Worm (Caenorhabditis elegans) whole organism, L4 larva: ENCODE measurements around the gene comt-4.

Experiments
- D1046.2 ChIP-seq: fragments of 200-800 bp; sonication (Bioruptor generic); IDR thresholded peaks from 2 replicates; pipeline ENCODE4 v1.3.6; 2022; ENCODE audit warnings: missing genetic modification characterization, missing compliant biosample characterization
- F26F4.8 ChIP-seq: fragments of 200-800 bp; sonication (Bioruptor generic); conservative IDR thresholded peaks from 2 replicates; pipeline ENCODE4 v1.3.6; 2022; ENCODE audit warnings: missing genetic modification characterization, missing compliant biosample characterization
- F44E2.7 ChIP-seq: fragments of 200-800 bp; sonication (Bioruptor generic); IDR thresholded peaks from 2 replicates; pipeline ENCODE4 v2.1.2; 2022; ENCODE audit warnings: missing genetic modification characterization, missing compliant biosample characterization
- F49E8.2 ChIP-seq: sonication (generic microtip); optimal IDR thresholded peaks from 2 replicates; lab custom pipeline; 2016; ENCODE audit warnings: missing compliant biosample characterization, mild to moderate bottlenecking, missing genetic modification characterization, borderline replicate concordance
- R02D3.7 ChIP-seq: fragments of 150-350 bp; sonication (generic microtip); optimal IDR thresholded peaks from 3 replicates; lab custom pipeline; 2014; ENCODE audit warnings: missing biosample characterization, missing genetic modification characterization
- T20F7.1 ChIP-seq: fragments of 200-800 bp; sonication (Bioruptor generic); optimal IDR thresholded peaks from 2 replicates; lab custom pipeline; 2018; ENCODE audit warnings: mild to moderate bottlenecking, missing genetic modification characterization, missing compliant biosample characterization
- T26A8.4 ChIP-seq: fragments of 200-800 bp; sonication (Bioruptor generic); IDR thresholded peaks from 2 replicates; pipeline ENCODE4 v1.3.6; 2022; ENCODE audit warnings: missing genetic modification characterization, missing compliant biosample characterization
- Y5F2A.4 ChIP-seq: fragments of 200-800 bp; sonication (Bioruptor generic); optimal IDR thresholded peaks from 2 replicates; lab custom pipeline; 2018; ENCODE audit warnings: mild to moderate bottlenecking, missing genetic modification characterization, missing compliant biosample characterization
- ZK337.2 ChIP-seq: fragments of 200-800 bp; sonication (Bioruptor generic); IDR thresholded peaks from 2 replicates; pipeline ENCODE4 v1.3.6; 2022; ENCODE audit warnings: missing genetic modification reagents, missing genetic modification characterization, missing compliant biosample characterization
- aha-1 ChIP-seq: fragments of 150-350 bp; peaks from one replicate; lab custom pipeline; 2014; ENCODE audit warnings: missing biosample characterization, missing genetic modification characterization
- aly-2 ChIP-seq: sonication (generic microtip); optimal IDR thresholded peaks from 2 replicates; lab custom pipeline; 2018; ENCODE audit warnings: missing biosample characterization, missing genetic modification characterization
- arid-1 ChIP-seq: fragments of 200-800 bp; sonication (Bioruptor generic); conservative IDR thresholded peaks from 2 replicates; pipeline ENCODE4 v1.3.6; 2022; ENCODE audit warnings: missing genetic modification reagents, missing genetic modification characterization, missing compliant biosample characterization
- ceh-28 ChIP-seq: fragments of 150-350 bp; optimal IDR thresholded peaks from 2 replicates; lab custom pipeline; 2014; ENCODE audit warnings: missing biosample characterization, missing genetic modification reagents, missing genetic modification characterization
- ceh-62 ChIP-seq: sonication (generic microtip); optimal IDR thresholded peaks from 2 replicates; lab custom pipeline; 2017; ENCODE audit warnings: missing biosample characterization, missing genetic modification characterization
- ceh-82 ChIP-seq: sonication (generic microtip); optimal IDR thresholded peaks from 2 replicates; lab custom pipeline; 2017; ENCODE audit warnings: missing biosample characterization, missing genetic modification characterization
- cey-2 ChIP-seq: sonication (generic microtip); optimal IDR thresholded peaks from 3 replicates; lab custom pipeline; 2017; ENCODE audit warnings: missing genetic modification characterization, mild to moderate bottlenecking, missing compliant biosample characterization, antibody characterized with exemption, borderline replicate concordance; ENCODE audit not compliant: insufficient read depth
- daf-19 ChIP-seq: fragments of 200-800 bp; sonication (Bioruptor generic); conservative IDR thresholded peaks from 2 replicates; pipeline ENCODE4 v1.3.6; 2022; ENCODE audit warnings: missing genetic modification characterization, missing compliant biosample characterization
- daf-8 ChIP-seq: fragments of 200-800 bp; sonication (Bioruptor generic); IDR thresholded peaks from 2 replicates; pipeline ENCODE4 v1.3.6; 2022; ENCODE audit warnings: missing genetic modification characterization, missing compliant biosample characterization
- dmd-6 ChIP-seq: fragments of 200-800 bp; sonication (Bioruptor generic); IDR thresholded peaks from 2 replicates; pipeline ENCODE4 v1.3.6; 2022; ENCODE audit warnings: missing genetic modification reagents, missing genetic modification characterization, missing compliant biosample characterization
- dmd-8 ChIP-seq: fragments of 200-800 bp; sonication (Bioruptor generic); IDR thresholded peaks from 2 replicates; pipeline ENCODE4 v1.3.6; 2022; ENCODE audit warnings: missing genetic modification characterization, missing compliant biosample characterization
- dmd-9 ChIP-seq: fragments of 200-800 bp; sonication (Bioruptor generic); IDR thresholded peaks from 2 replicates; pipeline ENCODE4 v1.3.6; 2022; ENCODE audit warnings: missing genetic modification reagents, missing genetic modification characterization, missing compliant biosample characterization
- dve-1 ChIP-seq: sonication (generic microtip); optimal IDR thresholded peaks from 2 replicates; lab custom pipeline; 2017; ENCODE audit warnings: antibody characterized with exemption, mild to moderate bottlenecking, missing genetic modification characterization, missing compliant biosample characterization; ENCODE audit not compliant: insufficient read depth
- egl-27 ChIP-seq: sonication (generic microtip); optimal IDR thresholded peaks from 3 replicates; lab custom pipeline; 2017; ENCODE audit warnings: missing biosample characterization, missing genetic modification reagents, missing genetic modification characterization
- jun-1 ChIP-seq: fragments of 150-350 bp; optimal IDR thresholded peaks from 2 replicates; lab custom pipeline; 2014; ENCODE audit warnings: missing biosample characterization, missing genetic modification reagents, missing genetic modification characterization
- lin-15B ChIP-seq: fragments of 150-350 bp; sonication (generic microtip); optimal IDR thresholded peaks from 3 replicates; lab custom pipeline; 2014; ENCODE audit warnings: missing biosample characterization, missing genetic modification characterization
- madf-5 ChIP-seq, 2 experiments: fragments of 200-800 bp; sonication (Bioruptor generic); IDR thresholded peaks; 2 replicates each; pipeline ENCODE4 v1.3.6; 2022; ENCODE audit warnings: missing compliant biosample characterization in 2 of 2, missing genetic modification characterization in 2 of 2
- nhr-41 ChIP-seq: fragments of 200-800 bp; sonication (Bioruptor generic); IDR thresholded peaks from 2 replicates; pipeline ENCODE4 v1.3.6; 2022; ENCODE audit warnings: missing genetic modification reagents, missing genetic modification characterization, missing compliant biosample characterization
- nhr-48 ChIP-seq: sonication (generic microtip); optimal IDR thresholded peaks from 2 replicates; lab custom pipeline; 2016; ENCODE audit warnings: mild to moderate bottlenecking, missing genetic modification characterization, missing compliant biosample characterization
- pqm-1 ChIP-seq: sonication (generic microtip); optimal IDR thresholded peaks from 2 replicates; lab custom pipeline; 2017; ENCODE audit warnings: missing biosample characterization, missing genetic modification characterization
- rbr-2 ChIP-seq: sonication (generic microtip); optimal IDR thresholded peaks from 2 replicates; lab custom pipeline; 2016; ENCODE audit warnings: missing genotype, missing genetic modification characterization, missing compliant biosample characterization
- skn-1 ChIP-seq: fragments of 150-350 bp; optimal IDR thresholded peaks from 2 replicates; lab custom pipeline; 2014; ENCODE audit warnings: missing biosample characterization, missing genetic modification characterization
- snpc-1.2 ChIP-seq: fragments of 200-800 bp; sonication (Bioruptor generic); IDR thresholded peaks from 2 replicates; pipeline ENCODE4 v1.3.6; 2022; ENCODE audit warnings: missing genetic modification reagents, missing genetic modification characterization, missing compliant biosample characterization
- tra-1 ChIP-seq: fragments of 200-800 bp; sonication (Bioruptor generic); IDR thresholded peaks from 2 replicates; pipeline ENCODE4 v1.3.6; 2022; ENCODE audit warnings: missing genetic modification reagents, missing genetic modification characterization, missing compliant biosample characterization
- unc-130 ChIP-seq: sonication (generic microtip); optimal IDR thresholded peaks from 2 replicates; lab custom pipeline; 2016; ENCODE audit warnings: missing genetic modification reagents, missing genetic modification characterization, missing compliant biosample characterization
- unc-62 ChIP-seq, 3 experiments: fragments of 150-350 bp in 1 of 3; sonication (generic microtip); optimal IDR thresholded peaks in 2 of 3; peaks in 1 of 3; 1 replicate in 1 of 3; 2 replicates in 2 of 3; lab custom pipeline; 2014 to 2017; ENCODE audit warnings: missing biosample characterization in 3 of 3, missing genetic modification characterization in 3 of 3, missing genetic modification reagents in 3 of 3, missing genotype in 1 of 3
- zfp-2 ChIP-seq: sonication (generic microtip); optimal IDR thresholded peaks from 2 replicates; lab custom pipeline; 2016; ENCODE audit warnings: mild to moderate bottlenecking, missing genetic modification characterization, missing compliant biosample characterization
- zfp-3 ChIP-seq: fragments of 200-800 bp; sonication (Bioruptor generic); conservative IDR thresholded peaks from 2 replicates; pipeline ENCODE4 v1.3.6; 2022; ENCODE audit warnings: missing genetic modification reagents, missing genetic modification characterization, missing compliant biosample characterization
- zip-2 ChIP-seq: fragments of 150-350 bp; optimal IDR thresholded peaks from 2 replicates; lab custom pipeline; 2014; ENCODE audit warnings: missing biosample characterization, missing genetic modification characterization
- ztf-11 ChIP-seq: fragments of 150-350 bp; optimal IDR thresholded peaks from 2 replicates; lab custom pipeline; 2014; ENCODE audit warnings: missing biosample characterization, missing genetic modification characterization
- ztf-7 ChIP-seq: fragments of 150-350 bp; optimal IDR thresholded peaks from 2 replicates; lab custom pipeline; 2014; ENCODE audit warnings: missing biosample characterization, missing genetic modification characterization

comt-4 gene

ce11 chrV:2022374-2022773 is 27.6 kb downstream of the comt-4 start, which contains the start of gene F59A7.5:
Gene F59A7.5 (plus strand): TSS chrV:2022674.
- TF ChIP-seq unc-62 (GFP tag; optimal IDR thresholded peaks at IDR 0.05 in 1 of 2; lab: Kevin White, UChicago) = peak in 1 of 2 experiments; percentile 13
- no peak for TF ChIP-seq unc-62 (tag; optimal IDR thresholded peaks at IDR 0.05; lab: Kevin White, UChicago)
- no peak for TF ChIP-seq ceh-28 (tag; lab: Kevin White, UChicago)
- no peak for TF ChIP-seq ceh-82
- TF ChIP-seq daf-8 (GFP tag; lab: Robert Waterston, UW) = no peak
- TF ChIP-seq, all 104 proteins: peak for 1

ce11 chrV:2021283-2021682 is 28.7 kb downstream of the comt-4 start:
- TF ChIP-seq dmd-6 (GFP tag; lab: Robert Waterston, UW) = no peak
- no peak for TF ChIP-seq dmd-9 (GFP tag; lab: Robert Waterston, UW)
- no peak for TF ChIP-seq ceh-62
- no peak for TF ChIP-seq cey-2 (tag; lab: Kevin White, UChicago)
- no peak for TF ChIP-seq unc-130 (GFP tag; lab: Kevin White, UChicago)
- no peak for TF ChIP-seq F44E2.7 (GFP tag; lab: Robert Waterston, UW)
- TF ChIP-seq ztf-11 = no peak
- TF ChIP-seq madf-5 (GFP tag; IDR thresholded peaks at IDR 0.05; lab: Robert Waterston, UW) = no peak

ce11 chrV:2018689-2019088 is 31.3 kb downstream of the comt-4 start, which contains the start of gene F59A7.14:
Gene F59A7.14 (plus strand): TSS chrV:2018989.
- TF ChIP-seq nhr-48 (tag; lab: Kevin White, UChicago) (no peak), aly-2 (no peak), D1046.2 (no peak), T26A8.4 (no peak)

- peak; percentile 16 for TF ChIP-seq aha-1 (tag; lab: Kevin White, UChicago)
- TF ChIP-seq zfp-2 = no peak
Measured at ce11 chrV:2016428-2016827, 33.6 kb downstream of the comt-4 start, which contains the start of gene F59A7.2. Gene F59A7.2 (minus strand): TSS chrV:2016528.

ce11 chrV:2013824-2014223 is 36.2 kb downstream of the comt-4 start, which contains the start of gene F59A7.11:
Gene F59A7.11 (minus strand): TSS chrV:2013924.
- TF ChIP-seq ZK337.2 (no peak), snpc-1.2 (GFP tag; lab: Robert Waterston, UW) (no peak), zip-2 (tag; lab: Kevin White, UChicago) (no peak), ztf-7 (tag; lab: Kevin White, UChicago) (no peak), F26F4.8 (GFP tag; lab: Robert Waterston, UW) (no peak), R02D3.7 (no peak), Y5F2A.4 (GFP tag; lab: Kevin White, UChicago) (no peak)

ce11 chrV:2011777-2012176 is 38.2 kb downstream of the comt-4 start, which contains the start of gene F59A7.7:
Gene F59A7.7 (plus strand): TSS chrV:2012077.
- TF ChIP-seq Y5F2A.4 (GFP tag; lab: Kevin White, UChicago) = no peak
- TF ChIP-seq zfp-3 (GFP tag; lab: Robert Waterston, UW) = no peak
- TF ChIP-seq egl-27 = no peak

ce11 chrV:2008412-2008811 is 41.6 kb downstream of the comt-4 start:
- TF ChIP-seq unc-62 (GFP tag; optimal IDR thresholded peaks at IDR 0.05 in 1 of 2; lab: Kevin White, UChicago) (peak in 1 of 2 experiments; percentile 80), unc-62 (tag; optimal IDR thresholded peaks at IDR 0.05; lab: Kevin White, UChicago) (no peak), tra-1 (GFP tag; lab: Robert Waterston, UW) (no peak), dve-1 (tag; lab: Kevin White, UChicago) (peak; percentile 34), F49E8.2 (tag; lab: Kevin White, UChicago) (no peak), egl-27 (no peak), snpc-1.2 (GFP tag; lab: Robert Waterston, UW) (peak; percentile 59; the same call in 1 of the 2 replicates), pqm-1 (tag; lab: Kevin White, UChicago) (no peak), arid-1 (GFP tag; lab: Robert Waterston, UW) (no peak; the same call in 1 of the 2 replicates), dmd-9 (GFP tag; lab: Robert Waterston, UW) (no peak), skn-1 (no peak), nhr-41 (GFP tag; lab: Robert Waterston, UW) (no peak), daf-19 (GFP tag; lab: Robert Waterston, UW) (no peak), ztf-11 (no peak), rbr-2 (tag; lab: Kevin White, UChicago) (peak; percentile 46), zfp-3 (GFP tag; lab: Robert Waterston, UW) (no peak), dmd-8 (GFP tag; lab: Robert Waterston, UW) (no peak), ceh-28 (tag; lab: Kevin White, UChicago) (no peak), lin-15B (peak; percentile 15), jun-1 (no peak), T20F7.1 (GFP tag; lab: Kevin White, UChicago) (no peak)
